Comparison of ENCODE assay signal across 2 worm cellular contexts in genomic region chrIV:664122-664521, ce11.
TF ChIP-seq lines count a peak whose summit lies in the region.

No protein-coding gene starts in this region.

TF ChIP-seq in whole organism, L1 larva, 84 proteins besides CTCF, POLR2A, EP300 and RAD21 (continued from another document):
- TF ChIP-seq snu-23 (GFP tag; optimal IDR thresholded peaks at IDR 0.05; lab: Kevin White, UChicago), result peak; percentile 37
- TF ChIP-seq rnt-1 (tag; optimal IDR thresholded peaks at IDR 0.05; lab: Kevin White, UChicago), result no peak
- TF ChIP-seq efl-1 (optimal IDR thresholded peaks at IDR 0.05; lab: Kevin White, UChicago), result no peak
- peak in 1 of 2 experiments; percentile 45 for TF ChIP-seq efl-1 (GFP tag; optimal IDR thresholded peaks at IDR 0.05 in 1 of 2; lab: Kevin White, UChicago)
- no peak for TF ChIP-seq C34B4.2 (tag; optimal IDR thresholded peaks at IDR 0.05; lab: Kevin White, UChicago)
- TF ChIP-seq lsy-2 (tag; optimal IDR thresholded peaks at IDR 0.05; lab: Kevin White, UChicago), result peak in 1 of 2 experiments; percentile 54
- TF ChIP-seq isw-1 (GFP tag; IDR thresholded peaks at IDR 0.05; lab: Robert Waterston, UW), result no peak
- no peak for TF ChIP-seq egl-13 (tag; optimal IDR thresholded peaks at IDR 0.05; lab: Kevin White, UChicago)
- no peak for TF ChIP-seq Y116A8C.19 (tag; optimal IDR thresholded peaks at IDR 0.05; lab: Kevin White, UChicago; ENCODE audit: borderline replicate concordance)
- peak; percentile 63 for TF ChIP-seq blmp-1 (tag; optimal IDR thresholded peaks at IDR 0.05; lab: Kevin White, UChicago)
- TF ChIP-seq C16A3.4 (tag; optimal IDR thresholded peaks at IDR 0.05; lab: Kevin White, UChicago), result no peak
- TF ChIP-seq elt-3 (tag; optimal IDR thresholded peaks at IDR 0.05; lab: Kevin White, UChicago), result peak in 1 of 6 experiments; percentile 47
- no peak for TF ChIP-seq lin-15B (tag; optimal IDR thresholded peaks at IDR 0.05; lab: Kevin White, UChicago)
- peak; percentile 85 for TF ChIP-seq nhr-85 (tag; lab: Kevin White, UChicago)
TF ChIP-seq in whole organism, L1 larva: peak in this region for 11.

TF ChIP-seq in whole organism, L4 larva, 104 proteins besides CTCF, POLR2A, EP300 and RAD21 (continued from another document):
- TF ChIP-seq lin-13 (GFP tag; optimal IDR thresholded peaks at IDR 0.05; lab: Kevin White, UChicago) (no peak), egl-27 (tag; optimal IDR thresholded peaks at IDR 0.05; lab: Kevin White, UChicago) (no peak), gei-8 (GFP tag; optimal IDR thresholded peaks at IDR 0.05; lab: Kevin White, UChicago) (no peak), unc-62 (GFP tag; optimal IDR thresholded peaks at IDR 0.05 in 1 of 2; lab: Kevin White, UChicago) (peak in 1 of 2 experiments; percentile 69), unc-62 (tag; optimal IDR thresholded peaks at IDR 0.05; lab: Kevin White, UChicago) (no peak), tag-97 (GFP tag; IDR thresholded peaks at IDR 0.05; lab: Robert Waterston, UW) (no peak), ZK546.5 (tag; optimal IDR thresholded peaks at IDR 0.05; lab: Kevin White, UChicago) (no peak), dmd-8 (GFP tag; IDR thresholded peaks at IDR 0.05; lab: Robert Waterston, UW) (no peak), hmg-1.1 (GFP tag; IDR thresholded peaks at IDR 0.05; lab: Robert Waterston, UW) (0 out of 2 replicates have a peak, but pooled peaks have one; percentile 4), R02D3.7 (tag; optimal IDR thresholded peaks at IDR 0.05; lab: Kevin White, UChicago) (no peak), duxl-1 (tag; optimal IDR thresholded peaks at IDR 0.05; lab: Kevin White, UChicago; ENCODE audit: poor library complexity) (no peak), ctbp-1 (GFP tag; IDR thresholded peaks at IDR 0.05; lab: Robert Waterston, UW) (no peak), nhr-11 (tag; optimal IDR thresholded peaks at IDR 0.05; lab: Kevin White, UChicago) (no peak), dpl-1 (GFP tag; optimal IDR thresholded peaks at IDR 0.05; lab: Kevin White, UChicago) (no peak), ztf-7 (tag; optimal IDR thresholded peaks at IDR 0.05; lab: Kevin White, UChicago) (no peak), Y5F2A.4 (GFP tag; optimal IDR thresholded peaks at IDR 0.05; lab: Kevin White, UChicago) (no peak), nhr-28 (tag; optimal IDR thresholded peaks at IDR 0.05; lab: Kevin White, UChicago) (peak; percentile 21), jun-1 (tag; optimal IDR thresholded peaks at IDR 0.05; lab: Kevin White, UChicago) (no peak), F37D6.2 (tag; optimal IDR thresholded peaks at IDR 0.05; lab: Kevin White, UChicago) (no peak), ZK337.2 (GFP tag; IDR thresholded peaks at IDR 0.05; lab: Robert Waterston, UW) (no peak), dmd-9 (GFP tag; IDR thresholded peaks at IDR 0.05; lab: Robert Waterston, UW) (no peak), mxl-3 (GFP tag; optimal IDR thresholded peaks at IDR 0.05; lab: Kevin White, UChicago) (no peak), daf-16 (GFP tag; optimal IDR thresholded peaks at IDR 0.05; lab: Kevin White, UChicago) (no peak), daf-16 (tag; optimal IDR thresholded peaks at IDR 0.05; lab: Kevin White, UChicago) (no peak), attf-4 (tag; optimal IDR thresholded peaks at IDR 0.05; lab: Kevin White, UChicago) (no peak), sdz-12 (GFP tag; optimal IDR thresholded peaks at IDR 0.05; lab: Kevin White, UChicago) (no peak), zip-11 (GFP tag; IDR thresholded peaks at IDR 0.05; lab: Robert Waterston, UW) (no peak), daf-19 (GFP tag; conservative IDR thresholded peaks at IDR 0.05; lab: Robert Waterston, UW) (no peak), nhr-42 (GFP tag; IDR thresholded peaks at IDR 0.05; lab: Robert Waterston, UW) (no peak), daf-8 (GFP tag; IDR thresholded peaks at IDR 0.05; lab: Robert Waterston, UW) (no peak), tra-1 (GFP tag; IDR thresholded peaks at IDR 0.05; lab: Robert Waterston, UW) (0 out of 2 replicates have a peak, but pooled peaks have one; percentile 32), F44E2.7 (GFP tag; IDR thresholded peaks at IDR 0.05; lab: Robert Waterston, UW) (no peak), fos-1 (tag; optimal IDR thresholded peaks at IDR 0.05; lab: Kevin White, UChicago) (no peak), F26F4.8 (GFP tag; conservative IDR thresholded peaks at IDR 0.05; lab: Robert Waterston, UW) (no peak), nhr-25 (tag; optimal IDR thresholded peaks at IDR 0.05; lab: Kevin White, UChicago; ENCODE audit: borderline replicate concordance, insufficient read depth) (peak; percentile 12), lim-7 (GFP tag; IDR thresholded peaks at IDR 0.05; lab: Robert Waterston, UW) (no peak), T26A8.4 (GFP tag; IDR thresholded peaks at IDR 0.05; lab: Robert Waterston, UW) (no peak), skn-1 (tag; optimal IDR thresholded peaks at IDR 0.05; lab: Kevin White, UChicago) (no peak), mxl-2 (GFP tag; conservative IDR thresholded peaks at IDR 0.05; lab: Robert Waterston, UW) (no peak), ceh-44 (GFP tag; IDR thresholded peaks at IDR 0.05; lab: Robert Waterston, UW) (no peak), ceh-20 (GFP tag; IDR thresholded peaks at IDR 0.05; lab: Robert Waterston, UW) (peak; percentile 60), php-3 (GFP tag; IDR thresholded peaks at IDR 0.05; lab: Robert Waterston, UW) (no peak), nhr-76 (tag; optimal IDR thresholded peaks at IDR 0.05; lab: Kevin White, UChicago) (no peak), ceh-82 (tag; optimal IDR thresholded peaks at IDR 0.05; lab: Kevin White, UChicago) (no peak)
